Fruit fly (Drosophila melanogaster): Measurements from ENCODE around the gene kat-60L1.

kat-60L1 gene

dm6 chr3R:5780976-5781375 is 586 bp upstream of the kat-60L1 start, which contains the start of gene CG2082:
Gene CG2082, minus strand, starts transcription at chr3R:5781076.
- TF ChIP-seq Mio (GFP tag; optimal IDR thresholded peaks at IDR 0.05): no peak
- no peak for TF ChIP-seq foxo (GFP tag; optimal IDR thresholded peaks at IDR 0.05)
- TF ChIP-seq Dfd (GFP tag; optimal IDR thresholded peaks at IDR 0.05): no peak
- TF ChIP-seq rgr (GFP tag; optimal IDR thresholded peaks at IDR 0.05): no peak
- no peak for TF ChIP-seq CG9705 (GFP tag; optimal IDR thresholded peaks at IDR 0.05)
- no peak for TF ChIP-seq usp (GFP tag; optimal IDR thresholded peaks at IDR 0.05)
- no peak for TF ChIP-seq Dif (GFP tag; optimal IDR thresholded peaks at IDR 0.05; ENCODE audit: partially characterized antibody)
- no peak for TF ChIP-seq dl (GFP tag; optimal IDR thresholded peaks at IDR 0.05; ENCODE audit: insufficient read depth in 1 of 2, partially characterized antibody in 2 of 2)
- TF ChIP-seq Hr83 (GFP tag; optimal IDR thresholded peaks at IDR 0.05; ENCODE audit: poor library complexity, severe bottlenecking): no peak

- TF ChIP-seq ey (GFP tag; optimal IDR thresholded peaks at IDR 0.05) (peak; percentile 89), Vsx2 (GFP tag; optimal IDR thresholded peaks at IDR 0.05; ENCODE audit: partially characterized antibody) (no peak), pan (optimal IDR thresholded peaks at IDR 0.05) (no peak), fru (GFP tag; optimal IDR thresholded peaks at IDR 0.05) (peak; percentile 93), Sp1 (GFP tag; optimal IDR thresholded peaks at IDR 0.05) (peak; percentile 79), CG9705 (GFP tag; optimal IDR thresholded peaks at IDR 0.05) (peak; percentile 57), brk (GFP tag; optimal IDR thresholded peaks at IDR 0.05) (no peak), OdsH (GFP tag; optimal IDR thresholded peaks at IDR 0.05) (peak; percentile 86), Dif (GFP tag; optimal IDR thresholded peaks at IDR 0.05; ENCODE audit: partially characterized antibody) (no peak), Jra (GFP tag; optimal IDR thresholded peaks at IDR 0.05) (peak; percentile 96), CrebA (GFP tag; optimal IDR thresholded peaks at IDR 0.05; ENCODE audit: borderline replicate concordance) (no peak), Mio (GFP tag; optimal IDR thresholded peaks at IDR 0.05) (peak; percentile 45), foxo (GFP tag; optimal IDR thresholded peaks at IDR 0.05) (peak; percentile 41 to 92), GATAd (GFP tag; optimal IDR thresholded peaks at IDR 0.05) (peak; percentile 91), Dfd (GFP tag; optimal IDR thresholded peaks at IDR 0.05) (no peak), h (GFP tag; optimal IDR thresholded peaks at IDR 0.05) (peak; percentile 92), Hr78 (GFP tag; optimal IDR thresholded peaks at IDR 0.05) (no peak), Hr83 (GFP tag; optimal IDR thresholded peaks at IDR 0.05; ENCODE audit: poor library complexity, severe bottlenecking) (peak; percentile 96), Hnf4 (GFP tag; optimal IDR thresholded peaks at IDR 0.05) (peak; percentile 91), N (GFP tag; optimal IDR thresholded peaks at IDR 0.05) (no peak), HLH106 (tag; optimal IDR thresholded peaks at IDR 0.05) (peak; percentile 83), dmrt93B (GFP tag; optimal IDR thresholded peaks at IDR 0.05) (peak; percentile 84), CG32264 (GFP tag; optimal IDR thresholded peaks at IDR 0.05) (peak; percentile 62), dsf (GFP tag; optimal IDR thresholded peaks at IDR 0.05; ENCODE audit: borderline replicate concordance) (peak; percentile 85), Myc (optimal IDR thresholded peaks at IDR 0.05) (peak; percentile 84), Rel (GFP tag; optimal IDR thresholded peaks at IDR 0.05) (no peak), Rel (tag; optimal IDR thresholded peaks at IDR 0.05) (peak; percentile 28), jim (GFP tag; optimal IDR thresholded peaks at IDR 0.05) (no peak), tai (GFP tag; optimal IDR thresholded peaks at IDR 0.05) (no peak), br (GFP tag; optimal IDR thresholded peaks at IDR 0.05) (peak; percentile 90), sv (GFP tag; optimal IDR thresholded peaks at IDR 0.05) (peak; percentile 93), rgr (GFP tag; optimal IDR thresholded peaks at IDR 0.05) (peak; percentile 92), sage (GFP tag; optimal IDR thresholded peaks at IDR 0.05) (peak; percentile 42), Abd-B (GFP tag; optimal IDR thresholded peaks at IDR 0.05) (no peak), usp (GFP tag; optimal IDR thresholded peaks at IDR 0.05) (no peak), psq (GFP tag; optimal IDR thresholded peaks at IDR 0.05) (peak; percentile 86), lola (GFP tag; optimal IDR thresholded peaks at IDR 0.05) (no peak), woc (GFP tag; optimal IDR thresholded peaks at IDR 0.05) (peak; percentile 98), dl (GFP tag; optimal IDR thresholded peaks at IDR 0.05; ENCODE audit: insufficient read depth in 1 of 2, partially characterized antibody in 2 of 2) (no peak)
Observed at dm6 chr3R:5789025-5789953, 7.7 kb downstream of the kat-60L1 start, which contains the start of the genes Hat1 and Rpn5. Gene Hat1, minus strand, starts transcription at chr3R:5789384. Gene Rpn5, plus strand, starts transcription at chr3R:5789493.
